Fruit fly (Drosophila melanogaster): ENCODE data around the gene CG7352.

- no peak for TF ChIP-seq kay (GFP tag; ENCODE audit: borderline replicate concordance)
- TF ChIP-seq cic (GFP tag; optimal IDR thresholded peaks at IDR 0.05) = no peak
- TF ChIP-seq CG7101 (tag; optimal IDR thresholded peaks at IDR 0.05) = no peak
- TF ChIP-seq ovo (GFP tag; optimal IDR thresholded peaks at IDR 0.05) = no peak
- TF ChIP-seq CG1620 (GFP tag; optimal IDR thresholded peaks at IDR 0.05) = no peak
- no peak for TF ChIP-seq CG14711 (tag; optimal IDR thresholded peaks at IDR 0.05)
- TF ChIP-seq CG7045 (GFP tag; optimal IDR thresholded peaks at IDR 0.05) = no peak
- TF ChIP-seq CG11617 (GFP tag; optimal IDR thresholded peaks at IDR 0.05) = no peak
- TF ChIP-seq bab1 (GFP tag; optimal IDR thresholded peaks at IDR 0.05) = no peak
These were observed 12.4 kb upstream of the CG7352 start for dm6 chr3R:8334982-8335381.
